Fruit fly (Drosophila melanogaster): ENCODE data around the gene Obp8a.

The Obp8a gene

DNA sequence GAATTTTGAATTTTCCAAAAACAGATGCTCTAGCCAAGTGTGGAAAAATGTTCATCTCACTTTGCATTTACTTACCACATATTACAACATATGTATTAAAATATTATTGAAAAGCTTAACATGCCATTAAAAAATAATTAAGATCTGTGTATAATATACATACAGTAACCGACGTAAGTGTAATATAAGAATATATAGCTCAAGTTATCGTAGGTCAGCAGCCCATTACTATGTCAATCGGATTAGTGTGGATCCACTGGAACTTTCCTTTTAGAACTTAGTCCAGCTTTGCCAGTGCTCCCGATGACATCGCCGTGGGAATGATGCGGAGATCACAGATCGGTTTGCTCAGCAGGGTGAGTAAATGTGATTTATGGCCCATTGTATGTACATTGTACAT, at the start of gene Obp8a:
TSS of gene Obp8a (plus strand) at position 301 of the 400 bp plus-strand sequence.
- TF ChIP-seq h (optimal IDR thresholded peaks at IDR 0.05) (no peak), ttk (optimal IDR thresholded peaks at IDR 0.05) (no peak), psq (optimal IDR thresholded peaks at IDR 0.05) (no peak), insv (optimal IDR thresholded peaks at IDR 0.05) (no peak), Myc (optimal IDR thresholded peaks at IDR 0.05) (no peak), Sin3A (optimal IDR thresholded peaks at IDR 0.05) (no peak)

DNA sequence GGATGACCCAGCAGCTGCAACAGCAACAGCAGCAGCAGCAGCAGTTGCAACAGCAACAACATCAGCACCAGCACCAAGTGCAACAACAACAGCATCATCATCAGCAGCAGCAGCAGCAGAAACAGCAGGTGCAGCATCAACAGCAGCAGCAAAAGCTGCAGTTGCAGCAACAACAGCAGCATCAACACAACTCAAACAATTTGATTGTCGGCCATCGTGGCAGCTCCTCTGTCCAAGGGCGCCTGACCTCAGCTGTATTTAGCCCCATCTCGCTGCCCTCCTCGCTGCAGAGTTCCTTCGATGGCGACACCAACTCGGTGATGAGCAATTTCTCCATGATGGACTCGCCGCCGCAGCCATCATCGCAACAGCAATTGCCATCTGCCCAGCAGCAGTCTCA, 46.4 kb upstream of the Obp8a start:
- TF ChIP-seq insv (optimal IDR thresholded peaks at IDR 0.05) = no peak
- TF ChIP-seq h (optimal IDR thresholded peaks at IDR 0.05) = no peak
- TF ChIP-seq psq (optimal IDR thresholded peaks at IDR 0.05) = no peak
- TF ChIP-seq ttk (optimal IDR thresholded peaks at IDR 0.05) = no peak
- no peak for TF ChIP-seq Myc (optimal IDR thresholded peaks at IDR 0.05)
- TF ChIP-seq Sin3A (optimal IDR thresholded peaks at IDR 0.05) = no peak

DNA sequence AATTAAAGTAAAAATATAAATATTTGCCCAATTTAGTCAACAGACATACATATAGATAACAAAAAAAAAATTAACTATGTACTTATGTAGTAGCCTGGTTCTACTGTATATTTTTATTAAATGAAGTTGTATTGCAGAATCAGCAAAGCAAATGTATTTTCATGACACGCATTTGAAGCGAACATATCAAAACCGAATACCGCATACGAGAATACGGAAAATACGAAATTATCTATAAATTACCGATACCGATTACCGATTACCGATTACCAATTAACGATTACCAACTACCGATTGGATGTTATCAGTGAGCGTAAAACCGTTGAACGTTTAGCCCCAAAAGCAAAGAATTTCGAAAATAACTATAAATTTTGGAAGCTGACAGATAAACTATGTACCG, 27.2 kb upstream of the Obp8a start:
- TF ChIP-seq Myc (optimal IDR thresholded peaks at IDR 0.05) (no peak), psq (optimal IDR thresholded peaks at IDR 0.05) (no peak), h (optimal IDR thresholded peaks at IDR 0.05) (no peak), insv (optimal IDR thresholded peaks at IDR 0.05) (no peak), ttk (optimal IDR thresholded peaks at IDR 0.05) (no peak), Sin3A (optimal IDR thresholded peaks at IDR 0.05) (no peak)

DNA sequence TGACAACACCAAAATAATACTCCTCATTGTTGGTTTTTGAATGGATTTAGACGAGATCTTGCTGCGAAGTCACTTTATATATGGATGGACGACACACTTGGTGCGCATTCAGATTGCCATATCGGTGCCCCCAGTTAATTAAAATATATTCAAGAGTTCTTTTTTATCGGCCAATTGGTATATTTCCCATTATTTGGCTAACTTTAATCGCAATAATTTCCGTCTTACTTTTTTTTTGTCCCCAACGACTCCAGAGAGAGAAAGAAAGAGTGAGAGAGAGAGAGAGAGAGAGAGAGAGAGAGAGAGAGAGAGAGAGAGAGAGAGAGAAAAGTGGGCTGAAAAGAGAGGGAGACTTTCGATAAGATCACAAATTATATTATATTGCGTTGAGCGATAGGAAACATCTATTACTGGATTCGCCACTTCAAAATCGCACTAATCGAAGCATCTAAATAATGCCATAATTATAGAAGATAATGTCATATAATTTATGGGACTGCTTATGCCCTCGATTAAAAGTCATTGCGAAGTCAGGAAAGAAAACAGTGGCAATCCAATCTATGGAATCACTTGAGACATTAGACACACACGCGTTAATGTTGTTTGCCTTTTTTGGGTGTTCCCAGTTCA, 24.0 kb upstream of the Obp8a start, which contains the start of gene CG12115:
TSS of gene CG12115 (minus strand) at position 51 of the 630 bp plus-strand sequence.
- TF ChIP-seq ttk (optimal IDR thresholded peaks at IDR 0.05) (no peak), psq (optimal IDR thresholded peaks at IDR 0.05) (no peak), Myc (optimal IDR thresholded peaks at IDR 0.05) (no peak), insv (optimal IDR thresholded peaks at IDR 0.05) (no peak), h (optimal IDR thresholded peaks at IDR 0.05) (no peak), Sin3A (optimal IDR thresholded peaks at IDR 0.05) (no peak)

DNA sequence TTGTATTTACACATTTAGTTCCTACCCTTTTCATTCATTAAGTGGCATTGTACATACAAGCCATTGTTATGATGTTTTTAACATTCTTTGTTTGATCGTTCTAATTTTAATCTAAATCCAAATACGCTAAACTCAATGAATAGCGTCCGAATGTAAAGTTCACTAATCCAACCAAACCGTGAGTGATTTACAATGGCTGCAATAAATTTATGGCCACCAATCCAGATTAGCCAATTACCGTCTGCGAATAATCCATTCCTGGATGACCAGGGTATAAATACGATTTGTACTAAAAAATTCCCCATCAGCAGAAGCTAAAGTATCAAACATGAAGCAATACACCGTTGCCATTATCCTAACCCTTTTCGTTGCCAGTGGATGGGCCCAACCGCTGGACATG, 23.3 kb upstream of the Obp8a start, which contains the start of gene CG12057:
TSS of gene CG12057 (plus strand) at position 301 of the 400 bp plus-strand sequence.
- TF ChIP-seq Sin3A (optimal IDR thresholded peaks at IDR 0.05) (no peak), h (optimal IDR thresholded peaks at IDR 0.05) (no peak), Myc (optimal IDR thresholded peaks at IDR 0.05) (no peak), insv (optimal IDR thresholded peaks at IDR 0.05) (no peak), psq (optimal IDR thresholded peaks at IDR 0.05) (no peak), ttk (optimal IDR thresholded peaks at IDR 0.05) (no peak)

DNA sequence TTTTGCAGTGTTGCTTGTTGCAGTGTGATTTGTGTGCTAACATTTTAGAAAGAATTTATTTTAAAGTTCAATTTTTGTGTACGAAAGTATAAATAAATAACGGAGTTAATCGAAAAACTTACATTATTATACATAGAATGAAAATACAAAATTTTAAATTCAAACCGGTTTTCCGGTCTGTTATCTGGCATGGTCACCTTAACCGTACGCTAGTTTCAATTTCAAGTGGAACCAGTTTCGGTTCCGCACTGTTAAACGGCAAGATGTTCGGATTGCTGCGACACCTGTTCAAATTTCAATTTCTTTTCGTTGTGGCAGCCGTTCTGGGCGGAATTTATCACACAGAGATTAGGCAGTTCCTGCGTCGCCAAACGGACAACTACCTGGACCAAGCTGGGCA, 22.2 kb upstream of the Obp8a start, which contains the start of gene CG12056:
TSS of gene CG12056 (plus strand) at position 241 of the 400 bp plus-strand sequence.
- TF ChIP-seq Sin3A (optimal IDR thresholded peaks at IDR 0.05) (no peak), psq (optimal IDR thresholded peaks at IDR 0.05) (no peak), Myc (optimal IDR thresholded peaks at IDR 0.05) (no peak), h (optimal IDR thresholded peaks at IDR 0.05) (no peak), insv (optimal IDR thresholded peaks at IDR 0.05) (no peak), ttk (optimal IDR thresholded peaks at IDR 0.05) (no peak)

DNA sequence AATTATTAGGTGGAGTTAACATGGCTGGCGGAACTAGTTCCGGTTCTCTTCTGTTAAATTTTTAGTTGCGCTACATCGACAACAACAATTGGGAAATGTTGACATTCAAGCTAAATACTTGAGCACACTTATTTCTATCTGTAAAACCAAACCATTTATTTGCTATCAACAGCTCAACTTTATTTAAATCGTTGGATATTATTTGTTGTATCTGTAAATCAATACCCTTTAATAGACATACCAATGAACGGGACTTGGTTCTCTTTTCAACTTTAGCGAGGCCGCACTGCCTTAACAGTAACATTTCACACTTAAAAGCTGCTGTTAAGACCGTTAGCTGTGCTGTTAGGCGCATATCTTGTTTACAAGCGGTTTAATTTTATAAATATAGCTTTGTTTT, 21.1 kb upstream of the Obp8a start, which contains the start of gene CG12106:
TSS of gene CG12106 (plus strand) at position 295 of the 400 bp plus-strand sequence.
- no peak for TF ChIP-seq insv (optimal IDR thresholded peaks at IDR 0.05)
- TF ChIP-seq Myc (optimal IDR thresholded peaks at IDR 0.05) = no peak
- no peak for TF ChIP-seq Sin3A (optimal IDR thresholded peaks at IDR 0.05)
- TF ChIP-seq psq (optimal IDR thresholded peaks at IDR 0.05) = no peak
- no peak for TF ChIP-seq h (optimal IDR thresholded peaks at IDR 0.05)
- TF ChIP-seq ttk (optimal IDR thresholded peaks at IDR 0.05) = no peak

DNA sequence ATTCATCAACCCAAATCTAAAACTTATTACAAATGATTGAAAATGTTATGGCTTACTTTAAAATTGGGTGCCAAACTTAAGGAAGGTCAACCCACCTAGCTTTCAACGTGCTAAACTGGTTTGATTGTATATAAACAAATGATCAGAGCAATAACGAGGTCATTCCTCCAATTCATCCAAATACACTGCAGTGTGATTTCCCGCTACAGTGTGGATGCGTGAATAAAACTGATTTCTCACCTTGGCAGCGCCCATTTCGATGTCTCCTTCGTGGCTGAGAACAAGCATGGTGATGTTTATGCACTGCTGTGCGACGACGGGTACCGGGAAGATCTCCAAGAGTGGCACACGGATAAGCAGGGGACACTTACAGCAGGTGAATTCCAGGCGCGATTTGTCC, 19.4 kb upstream of the Obp8a start:
- TF ChIP-seq psq (optimal IDR thresholded peaks at IDR 0.05) (no peak), h (optimal IDR thresholded peaks at IDR 0.05) (no peak), Sin3A (optimal IDR thresholded peaks at IDR 0.05) (no peak), insv (optimal IDR thresholded peaks at IDR 0.05) (no peak), Myc (optimal IDR thresholded peaks at IDR 0.05) (no peak), ttk (optimal IDR thresholded peaks at IDR 0.05) (no peak)

DNA sequence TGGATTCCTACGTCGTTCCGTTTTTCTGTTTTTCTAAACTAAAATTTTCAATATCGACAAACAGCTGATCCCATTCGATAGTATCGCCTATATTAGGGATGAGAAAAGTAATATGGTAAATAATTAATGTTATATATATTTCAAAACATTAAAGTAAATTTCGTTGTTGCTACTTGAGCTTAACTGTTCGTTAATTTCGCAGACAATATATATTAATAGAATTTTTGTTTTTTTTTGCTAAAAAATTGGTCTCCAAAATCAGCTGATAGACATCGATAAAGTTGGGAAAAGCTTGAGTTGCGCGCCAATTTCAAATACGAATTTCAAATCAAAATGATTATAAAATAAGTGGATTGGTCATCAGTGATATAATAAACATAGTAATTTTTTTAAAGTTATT, 18.3 kb upstream of the Obp8a start, which contains the start of gene CG12118:
TSS of gene CG12118 (minus strand) at position 53 of the 400 bp plus-strand sequence.
- no peak for TF ChIP-seq h (optimal IDR thresholded peaks at IDR 0.05)
- TF ChIP-seq Sin3A (optimal IDR thresholded peaks at IDR 0.05) = no peak
- TF ChIP-seq ttk (optimal IDR thresholded peaks at IDR 0.05) = no peak
- TF ChIP-seq psq (optimal IDR thresholded peaks at IDR 0.05) = no peak
- TF ChIP-seq Myc (optimal IDR thresholded peaks at IDR 0.05) = no peak
- TF ChIP-seq insv (optimal IDR thresholded peaks at IDR 0.05) = no peak

DNA sequence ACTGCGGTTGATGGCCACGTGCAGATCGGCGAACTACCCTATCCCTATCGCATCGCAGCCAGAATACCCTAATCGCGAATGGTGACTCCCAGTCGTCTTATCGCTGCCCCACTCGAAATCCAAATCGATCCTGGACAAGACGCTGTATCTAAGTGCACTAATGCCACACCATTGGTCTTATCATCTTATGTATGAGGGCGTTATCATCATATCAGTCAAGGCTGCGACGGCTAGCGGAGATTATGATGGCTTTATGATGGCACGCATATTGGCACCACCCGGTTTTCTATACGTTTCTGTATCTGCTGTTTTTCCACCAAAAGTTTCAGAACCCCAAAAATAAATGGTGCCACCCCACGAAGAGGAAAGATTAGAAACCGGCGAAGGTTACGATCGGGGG, 14.4 kb upstream of the Obp8a start:
- no peak for TF ChIP-seq ttk (optimal IDR thresholded peaks at IDR 0.05)
- TF ChIP-seq psq (optimal IDR thresholded peaks at IDR 0.05) = no peak
- no peak for TF ChIP-seq Sin3A (optimal IDR thresholded peaks at IDR 0.05)
- no peak for TF ChIP-seq h (optimal IDR thresholded peaks at IDR 0.05)
- no peak for TF ChIP-seq Myc (optimal IDR thresholded peaks at IDR 0.05)
- no peak for TF ChIP-seq insv (optimal IDR thresholded peaks at IDR 0.05)

DNA sequence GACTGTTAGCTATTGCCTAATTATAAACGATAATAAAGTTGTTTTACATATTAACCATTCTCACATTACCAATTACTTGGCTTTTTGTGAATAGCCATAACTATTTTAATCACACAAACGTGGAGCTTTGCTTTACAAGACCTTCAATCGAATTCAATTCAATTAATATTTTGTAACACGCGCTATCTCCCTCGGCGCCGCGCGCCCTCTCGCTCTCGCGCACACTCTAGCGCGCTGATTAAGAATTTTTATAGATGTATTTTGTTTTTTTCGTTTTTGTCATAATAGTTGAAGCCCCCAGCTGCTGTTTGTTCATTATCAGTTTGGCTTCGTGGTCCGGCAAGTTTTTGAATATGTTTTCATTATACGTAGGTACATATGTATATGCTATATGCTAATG, 13.6 kb upstream of the Obp8a start:
- TF ChIP-seq Sin3A (optimal IDR thresholded peaks at IDR 0.05) = no peak
- TF ChIP-seq h (optimal IDR thresholded peaks at IDR 0.05) = no peak
- TF ChIP-seq ttk (optimal IDR thresholded peaks at IDR 0.05) = no peak
- TF ChIP-seq insv (optimal IDR thresholded peaks at IDR 0.05) = no peak
- no peak for TF ChIP-seq psq (optimal IDR thresholded peaks at IDR 0.05)

DNA sequence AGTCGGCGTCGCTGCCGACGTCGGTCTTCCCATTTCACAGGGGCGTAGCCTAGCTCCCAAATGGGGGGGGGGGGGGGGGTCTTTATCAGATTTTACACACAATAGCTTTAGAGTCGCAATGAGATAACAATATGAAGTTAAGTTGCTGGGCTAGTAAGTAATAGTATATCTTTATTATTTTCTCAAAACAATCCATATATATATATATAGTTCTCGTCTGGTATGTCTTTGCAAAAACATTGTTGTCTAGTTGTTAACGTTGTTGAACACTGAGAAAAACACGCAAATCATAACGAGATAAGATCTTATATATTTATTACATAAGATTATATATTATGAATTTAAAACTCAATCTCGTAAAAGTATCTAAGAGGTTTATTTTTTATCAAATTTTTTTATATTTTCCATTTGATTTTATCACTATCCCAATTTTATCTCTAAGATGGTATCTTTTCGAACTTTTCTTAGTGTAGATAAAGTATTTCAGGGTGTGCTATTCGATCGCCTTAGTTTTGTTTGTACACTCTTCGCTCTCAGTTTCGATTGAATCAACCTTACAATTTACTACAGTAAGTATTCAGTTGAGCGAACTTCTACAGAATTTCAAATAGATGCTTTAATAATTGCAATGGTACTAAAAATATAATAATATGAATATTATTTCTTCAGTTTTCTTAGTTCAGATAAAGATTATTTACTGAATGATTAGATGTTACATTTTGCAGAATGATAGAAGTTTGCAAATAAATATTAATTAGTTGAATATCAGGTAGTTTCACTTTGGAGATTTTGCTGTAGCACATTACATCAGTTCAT, 12.6 kb upstream of the Obp8a start:
- TF ChIP-seq ttk (optimal IDR thresholded peaks at IDR 0.05) (no peak), Myc (optimal IDR thresholded peaks at IDR 0.05) (no peak), insv (optimal IDR thresholded peaks at IDR 0.05) (no peak), Sin3A (optimal IDR thresholded peaks at IDR 0.05) (no peak), h (optimal IDR thresholded peaks at IDR 0.05) (no peak), psq (optimal IDR thresholded peaks at IDR 0.05) (no peak)
